Fruit fly (Drosophila melanogaster): ENCODE results near the gene mtd.

The mtd gene

DNA sequence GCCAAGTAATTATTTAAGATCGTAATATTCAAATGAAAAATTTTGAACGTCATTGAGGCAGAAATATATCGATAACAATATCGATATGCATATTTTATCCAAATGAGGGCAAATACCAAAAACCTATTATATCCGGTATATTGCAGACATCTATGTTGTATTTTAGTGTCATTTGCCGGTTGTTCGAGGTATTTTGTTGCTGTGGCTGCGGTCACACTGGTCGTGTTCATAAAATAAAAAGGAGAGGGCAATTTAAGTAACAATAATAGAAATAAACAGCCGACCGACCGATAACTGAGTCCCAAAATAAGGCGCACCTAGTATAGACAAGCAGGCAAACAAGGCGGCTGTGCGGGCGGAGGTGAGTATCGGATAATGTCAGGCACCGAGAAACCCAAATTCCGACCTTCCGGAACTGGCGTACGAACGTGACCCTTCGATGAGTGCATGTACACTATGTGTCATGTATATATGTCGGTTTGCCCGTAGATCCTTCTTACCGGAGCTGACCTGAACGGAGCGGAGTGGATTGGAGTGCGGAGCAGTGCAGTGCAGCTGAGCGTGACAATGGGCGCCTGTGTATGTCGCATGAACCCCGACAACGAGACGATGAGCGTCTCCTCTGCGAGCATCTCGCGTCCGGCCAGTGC lies 43.6 kb upstream of the mtd start, which contains the start of gene CG1172 (continued):
- TF ChIP-seq Dip3 (GFP tag; optimal IDR thresholded peaks at IDR 0.05) = no peak
- TF ChIP-seq CG14860 (GFP tag; IDR thresholded peaks at IDR 0.05; ENCODE audit: partially characterized antibody) = peak; percentile 28; the same call in 1 of the 3 replicates
- TF ChIP-seq Taf1 (GFP tag; IDR thresholded peaks at IDR 0.05) = no peak
- no peak for TF ChIP-seq en (GFP tag; optimal IDR thresholded peaks at IDR 0.05)
- no peak for TF ChIP-seq CG8765 (GFP tag; IDR thresholded peaks at IDR 0.05)
- peak; percentile 81 for TF ChIP-seq Dp (GFP tag; optimal IDR thresholded peaks at IDR 0.05)
- TF ChIP-seq Optix (GFP tag; IDR thresholded peaks at IDR 0.05) = no peak
- TF ChIP-seq CG31224 (GFP tag; IDR thresholded peaks at IDR 0.05) = no peak
- no peak for TF ChIP-seq Side (GFP tag; optimal IDR thresholded peaks at IDR 0.05)
- peak; percentile 11 for TF ChIP-seq CG12299 (tag; optimal IDR thresholded peaks at IDR 0.05)
- TF ChIP-seq exex (tag; optimal IDR thresholded peaks at IDR 0.05) = no peak
- TF ChIP-seq CG3407 (GFP tag; optimal IDR thresholded peaks at IDR 0.05) = no peak
- TF ChIP-seq CG18599 (GFP tag; optimal IDR thresholded peaks at IDR 0.05) = no peak
- TF ChIP-seq bowl (GFP tag; IDR thresholded peaks at IDR 0.05) = no peak
- TF ChIP-seq CG15696 (tag; optimal IDR thresholded peaks at IDR 0.05) = no peak
- TF ChIP-seq wek (GFP tag; optimal IDR thresholded peaks at IDR 0.05) = no peak
- TF ChIP-seq seq (GFP tag; IDR thresholded peaks at IDR 0.05) = no peak
- TF ChIP-seq hkb (optimal IDR thresholded peaks at IDR 0.05) = no peak
- TF ChIP-seq hkb (GFP tag; IDR thresholded peaks at IDR 0.05) = no peak
- no peak for TF ChIP-seq sens-2 (GFP tag; IDR thresholded peaks at IDR 0.05)
- peak; percentile 79 for TF ChIP-seq hbn (GFP tag; IDR thresholded peaks at IDR 0.05; ENCODE audit: partially characterized antibody)
- no peak for TF ChIP-seq NC2α (GFP tag; optimal IDR thresholded peaks at IDR 0.05)
- TF ChIP-seq CG9876 (GFP tag; optimal IDR thresholded peaks at IDR 0.05) = no peak
- TF ChIP-seq vvl (GFP tag; IDR thresholded peaks at IDR 0.05) = peak; percentile 88
- TF ChIP-seq crp (GFP tag; optimal IDR thresholded peaks at IDR 0.05) = peak in 1 of 2 experiments; percentile 21
- TF ChIP-seq CG2129 (GFP tag; IDR thresholded peaks at IDR 0.05; ENCODE audit: partially characterized antibody) = peak; percentile 37; the same call in 1 of the 2 replicates
- TF ChIP-seq HHEX (GFP tag; optimal IDR thresholded peaks at IDR 0.05) = no peak
- no peak for TF ChIP-seq CG4854 (GFP tag; optimal IDR thresholded peaks at IDR 0.05)
- no peak for TF ChIP-seq Antp (GFP tag; optimal IDR thresholded peaks at IDR 0.05)
- TF ChIP-seq D19A (tag; optimal IDR thresholded peaks at IDR 0.05) = no peak
- TF ChIP-seq Poxn (GFP tag; IDR thresholded peaks at IDR 0.05) = no peak
- TF ChIP-seq fru (optimal IDR thresholded peaks at IDR 0.05) = no peak
- TF ChIP-seq CG9797 (GFP tag; optimal IDR thresholded peaks at IDR 0.05) = peak; percentile 85
- no peak for TF ChIP-seq CG8478 (optimal IDR thresholded peaks at IDR 0.05)
- peak; percentile 43 for TF ChIP-seq Hr3 (GFP tag; optimal IDR thresholded peaks at IDR 0.05)
- no peak for TF ChIP-seq CG1832 (GFP tag; optimal IDR thresholded peaks at IDR 0.05)
- peak; percentile 76 for TF ChIP-seq CG34224 (GFP tag; IDR thresholded peaks at IDR 0.05; ENCODE audit: partially characterized antibody)
- TF ChIP-seq Opbp (GFP tag; IDR thresholded peaks at IDR 0.05; ENCODE audit: partially characterized antibody) = peak; percentile 78
- TF ChIP-seq rib (GFP tag; IDR thresholded peaks at IDR 0.05) = no peak
- TF ChIP-seq CG11085 (GFP tag; IDR thresholded peaks at IDR 0.05) = no peak
- no peak for TF ChIP-seq Dbx (GFP tag; IDR thresholded peaks at IDR 0.05)
- no peak for TF ChIP-seq fd102C (GFP tag; optimal IDR thresholded peaks at IDR 0.05)
- no peak for TF ChIP-seq CG17829 (tag; optimal IDR thresholded peaks at IDR 0.05)
- no peak for TF ChIP-seq dan (GFP tag; IDR thresholded peaks at IDR 0.05)
- TF ChIP-seq Fer3 (tag; optimal IDR thresholded peaks at IDR 0.05) = peak; percentile 33
- no peak for TF ChIP-seq lilli (GFP tag; optimal IDR thresholded peaks at IDR 0.05)
- TF ChIP-seq CG6765 (GFP tag; optimal IDR thresholded peaks at IDR 0.05) = no peak
- TF ChIP-seq Trl (optimal IDR thresholded peaks at IDR 0.05) = no peak
- no peak for TF ChIP-seq Trl (GFP tag; optimal IDR thresholded peaks at IDR 0.05)
- no peak for TF ChIP-seq shn (GFP tag; optimal IDR thresholded peaks at IDR 0.05)
- no peak for TF ChIP-seq CG6272 (GFP tag; IDR thresholded peaks at IDR 0.05)
- no peak for TF ChIP-seq CG12219 (GFP tag; optimal IDR thresholded peaks at IDR 0.05)

Measured in whole organism, embryonic.